Fruit fly (Drosophila melanogaster): ENCODE measurements around the gene Ir40a.

- no peak for TF ChIP-seq CG8301 (tag; optimal IDR thresholded peaks at IDR 0.05)
- TF ChIP-seq CG12605 (GFP tag; IDR thresholded peaks at IDR 0.05) = no peak
- TF ChIP-seq Pif1B (GFP tag; optimal IDR thresholded peaks at IDR 0.05) = no peak
- no peak for TF ChIP-seq Snoo (tag; optimal IDR thresholded peaks at IDR 0.05)
- no peak for TF ChIP-seq rn (GFP tag; IDR thresholded peaks at IDR 0.05)
- no peak for TF ChIP-seq CG14655 (GFP tag; optimal IDR thresholded peaks at IDR 0.05)
- TF ChIP-seq CG32121 (GFP tag; IDR thresholded peaks at IDR 0.05) = no peak
These were observed 39.1 kb downstream of the Ir40a start, which contains the start of gene CG3635 for dm6 chr2L:22175101-22175500.
